Worm (Caenorhabditis elegans) whole organism, L4 larva: ENCODE measurements around the gene fipr-7.
A peak's percentile ranks its signal among the peaks of the same experiment; 100 is the strongest.

Experiments
- D1046.2 ChIP-seq: fragments of 200-800 bp; sonication (Bioruptor generic); IDR thresholded peaks from 2 replicates; pipeline ENCODE4 v1.3.6; 2022; ENCODE audit warnings: missing genetic modification characterization, missing compliant biosample characterization
- F37D6.2 ChIP-seq: sonication (generic microtip); optimal IDR thresholded peaks from 2 replicates; lab custom pipeline; 2016; ENCODE audit warnings: mild to moderate bottlenecking, missing genetic modification characterization, missing compliant biosample characterization
- F44E2.7 ChIP-seq: fragments of 200-800 bp; sonication (Bioruptor generic); IDR thresholded peaks from 2 replicates; pipeline ENCODE4 v2.1.2; 2022; ENCODE audit warnings: missing genetic modification characterization, missing compliant biosample characterization
- F49E8.2 ChIP-seq: sonication (generic microtip); optimal IDR thresholded peaks from 2 replicates; lab custom pipeline; 2016; ENCODE audit warnings: missing compliant biosample characterization, mild to moderate bottlenecking, missing genetic modification characterization, borderline replicate concordance
- R02D3.7 ChIP-seq: fragments of 150-350 bp; sonication (generic microtip); optimal IDR thresholded peaks from 3 replicates; lab custom pipeline; 2014; ENCODE audit warnings: missing biosample characterization, missing genetic modification characterization
- T20F7.1 ChIP-seq: fragments of 200-800 bp; sonication (Bioruptor generic); optimal IDR thresholded peaks from 2 replicates; lab custom pipeline; 2018; ENCODE audit warnings: mild to moderate bottlenecking, missing genetic modification characterization, missing compliant biosample characterization
- Y105C5A.15 ChIP-seq: fragments of 200-800 bp; sonication (Bioruptor generic); IDR thresholded peaks from 2 replicates; pipeline ENCODE4 v1.3.6; 2022; ENCODE audit warnings: missing genetic modification characterization, missing compliant biosample characterization
- Y48G9A.11 ChIP-seq: fragments of 200-800 bp; sonication (Bioruptor generic); IDR thresholded peaks from 2 replicates; pipeline ENCODE4 v1.3.6; 2022; ENCODE audit warnings: missing genetic modification reagents, missing genetic modification characterization, missing compliant biosample characterization
- Y75B8A.6 ChIP-seq: fragments of 200-800 bp; sonication (Bioruptor generic); IDR thresholded peaks from 2 replicates; pipeline ENCODE4 v1.3.6; 2022; ENCODE audit warnings: missing genetic modification reagents, missing genetic modification characterization, missing compliant biosample characterization
- ama-1 ChIP-seq: fragments of 150-350 bp; optimal IDR thresholded peaks from 2 replicates; lab custom pipeline; 2014; ENCODE audit warnings: inconsistent platforms, mixed read lengths
- attf-4 ChIP-seq: sonication (generic microtip); optimal IDR thresholded peaks from 3 replicates; lab custom pipeline; 2017; ENCODE audit warnings: missing biosample characterization, missing genetic modification characterization
- ceh-44 ChIP-seq: fragments of 200-800 bp; sonication (Bioruptor generic); IDR thresholded peaks from 2 replicates; pipeline ENCODE4 v1.3.6; 2022; ENCODE audit warnings: missing genetic modification reagents, missing genetic modification characterization, missing compliant biosample characterization
- ceh-62 ChIP-seq: sonication (generic microtip); optimal IDR thresholded peaks from 2 replicates; lab custom pipeline; 2017; ENCODE audit warnings: missing biosample characterization, missing genetic modification characterization
- ceh-82 ChIP-seq: sonication (generic microtip); optimal IDR thresholded peaks from 2 replicates; lab custom pipeline; 2017; ENCODE audit warnings: missing biosample characterization, missing genetic modification characterization
- ctbp-1 ChIP-seq: fragments of 200-800 bp; sonication (Bioruptor generic); IDR thresholded peaks from 2 replicates; pipeline ENCODE4 v1.3.6; 2022; ENCODE audit warnings: missing genetic modification reagents, missing genetic modification characterization, missing compliant biosample characterization
- daf-12 ChIP-seq: fragments of 150-350 bp; optimal IDR thresholded peaks from 2 replicates; lab custom pipeline; 2014; ENCODE audit warnings: missing biosample characterization, missing genetic modification reagents, missing genetic modification characterization
- daf-16 ChIP-seq, 3 experiments: sonication (generic microtip); optimal IDR thresholded peaks; 2 replicates each; lab custom pipeline; 2016 to 2017; ENCODE audit warnings: missing genetic modification characterization in 3 of 3, missing genetic modification reagents in 3 of 3, mild to moderate bottlenecking in 2 of 3, missing compliant biosample characterization in 2 of 3, missing biosample characterization in 1 of 3, moderate library complexity in 1 of 3
- daf-8 ChIP-seq: fragments of 200-800 bp; sonication (Bioruptor generic); IDR thresholded peaks from 2 replicates; pipeline ENCODE4 v1.3.6; 2022; ENCODE audit warnings: missing genetic modification characterization, missing compliant biosample characterization
- duxl-1 ChIP-seq: sonication (generic microtip); optimal IDR thresholded peaks from 2 replicates; lab custom pipeline; 2016; ENCODE audit warnings: mild to moderate bottlenecking, missing genetic modification characterization, moderate library complexity, missing compliant biosample characterization; ENCODE audit not compliant: poor library complexity
- fkh-10 ChIP-seq: fragments of 150-350 bp; optimal IDR thresholded peaks from 2 replicates; lab custom pipeline; 2014; ENCODE audit warnings: missing biosample characterization, missing genetic modification reagents, missing genetic modification characterization
- gei-8 ChIP-seq: fragments of 200-800 bp; sonication (Bioruptor generic); optimal IDR thresholded peaks from 2 replicates; lab custom pipeline; 2018; ENCODE audit warnings: mild to moderate bottlenecking, missing genetic modification characterization, missing compliant biosample characterization
- hif-1 ChIP-seq, 2 experiments: sonication (generic microtip); optimal IDR thresholded peaks; 2 replicates each; lab custom pipeline; 2016 to 2017; ENCODE audit warnings: missing compliant biosample characterization in 2 of 2, missing genetic modification characterization in 2 of 2, missing genetic modification reagents in 2 of 2, missing genotype in 2 of 2, mild to moderate bottlenecking in 1 of 2
- hlh-11 ChIP-seq: fragments of 200-800 bp; sonication (Bioruptor generic); optimal IDR thresholded peaks from 2 replicates; lab custom pipeline; 2018; ENCODE audit warnings: mild to moderate bottlenecking, missing genetic modification characterization, missing compliant biosample characterization
- hlh-30 ChIP-seq: sonication (generic microtip); optimal IDR thresholded peaks from 2 replicates; lab custom pipeline; 2017; ENCODE audit warnings: antibody characterized with exemption, mild to moderate bottlenecking, missing genetic modification characterization, missing compliant biosample characterization; ENCODE audit not compliant: insufficient read depth
- hmg-1.1 ChIP-seq: fragments of 200-800 bp; sonication (Bioruptor generic); IDR thresholded peaks from 2 replicates; pipeline ENCODE4 v1.3.6; 2022; ENCODE audit warnings: missing genetic modification reagents, missing genetic modification characterization, missing compliant biosample characterization
- lim-7 ChIP-seq: fragments of 200-800 bp; sonication (Bioruptor generic); IDR thresholded peaks from 2 replicates; pipeline ENCODE4 v1.3.6; 2022; ENCODE audit warnings: missing genetic modification characterization, missing compliant biosample characterization
- lin-1 ChIP-seq: fragments of 200-800 bp; sonication (Bioruptor generic); IDR thresholded peaks from 2 replicates; pipeline ENCODE4 v1.3.6; 2022; ENCODE audit warnings: missing genetic modification reagents, missing genetic modification characterization, missing compliant biosample characterization
- lin-15B ChIP-seq: fragments of 150-350 bp; sonication (generic microtip); optimal IDR thresholded peaks from 3 replicates; lab custom pipeline; 2014; ENCODE audit warnings: missing biosample characterization, missing genetic modification characterization
- lin-29 ChIP-seq: fragments of 200-800 bp; sonication (Bioruptor generic); IDR thresholded peaks from 2 replicates; pipeline ENCODE4 v1.3.6; 2022; ENCODE audit warnings: missing genetic modification reagents, missing genetic modification characterization, missing compliant biosample characterization
- lin-39 ChIP-seq: fragments of 150-350 bp; optimal IDR thresholded peaks from 2 replicates; lab custom pipeline; 2014; ENCODE audit warnings: missing biosample characterization, missing genetic modification reagents, missing genetic modification characterization
- madf-5 ChIP-seq, 2 experiments: fragments of 200-800 bp; sonication (Bioruptor generic); IDR thresholded peaks; 2 replicates each; pipeline ENCODE4 v1.3.6; 2022; ENCODE audit warnings: missing compliant biosample characterization in 2 of 2, missing genetic modification characterization in 2 of 2
- mep-1 ChIP-seq: fragments of 150-350 bp; sonication (generic microtip); optimal IDR thresholded peaks from 3 replicates; lab custom pipeline; 2014; ENCODE audit warnings: missing biosample characterization, missing genetic modification characterization
- mes-2 ChIP-seq: sonication (generic microtip); optimal IDR thresholded peaks from 2 replicates; lab custom pipeline; 2016; ENCODE audit warnings: missing genotype, mild to moderate bottlenecking, missing genetic modification characterization, missing compliant biosample characterization; ENCODE audit not compliant: poor library complexity, severe bottlenecking
- nhr-28 ChIP-seq: fragments of 150-350 bp; optimal IDR thresholded peaks from 2 replicates; lab custom pipeline; 2014; ENCODE audit warnings: missing biosample characterization, missing genetic modification characterization
- pha-4 ChIP-seq, 2 experiments: fragments of 150-350 bp in 1 of 2; fragments of 200-800 bp in 1 of 2; sonication (Bioruptor generic) in 1 of 2; IDR thresholded peaks in 1 of 2; optimal IDR thresholded peaks in 1 of 2; 2 replicates each; pipeline versions ENCODE4 v1.3.6 to Lab custom; 2014 to 2022; ENCODE audit warnings: missing genetic modification characterization in 2 of 2, missing genetic modification reagents in 2 of 2, missing biosample characterization in 1 of 2, missing compliant biosample characterization in 1 of 2
- pqm-1 ChIP-seq: sonication (generic microtip); optimal IDR thresholded peaks from 2 replicates; lab custom pipeline; 2017; ENCODE audit warnings: missing biosample characterization, missing genetic modification characterization
- skn-1 ChIP-seq: fragments of 150-350 bp; optimal IDR thresholded peaks from 2 replicates; lab custom pipeline; 2014; ENCODE audit warnings: missing biosample characterization, missing genetic modification characterization
- snpc-1.2 ChIP-seq: fragments of 200-800 bp; sonication (Bioruptor generic); IDR thresholded peaks from 2 replicates; pipeline ENCODE4 v1.3.6; 2022; ENCODE audit warnings: missing genetic modification reagents, missing genetic modification characterization, missing compliant biosample characterization
- spr-1 ChIP-seq: sonication (generic microtip); optimal IDR thresholded peaks from 2 replicates; lab custom pipeline; 2016; ENCODE audit warnings: mild to moderate bottlenecking, missing genetic modification characterization, missing compliant biosample characterization
- vab-7 ChIP-seq: fragments of 200-800 bp; sonication (Bioruptor generic); IDR thresholded peaks from 2 replicates; pipeline ENCODE4 v1.3.6; 2022; ENCODE audit warnings: missing genetic modification reagents, missing genetic modification characterization, missing compliant biosample characterization
- zag-1 ChIP-seq: fragments of 150-350 bp; optimal IDR thresholded peaks from 2 replicates; lab custom pipeline; 2014; ENCODE audit warnings: missing biosample characterization, missing genetic modification characterization
- zfp-2 ChIP-seq: sonication (generic microtip); optimal IDR thresholded peaks from 2 replicates; lab custom pipeline; 2016; ENCODE audit warnings: mild to moderate bottlenecking, missing genetic modification characterization, missing compliant biosample characterization
- zfp-3 ChIP-seq: fragments of 200-800 bp; sonication (Bioruptor generic); conservative IDR thresholded peaks from 2 replicates; pipeline ENCODE4 v1.3.6; 2022; ENCODE audit warnings: missing genetic modification reagents, missing genetic modification characterization, missing compliant biosample characterization
- zip-2 ChIP-seq: fragments of 150-350 bp; optimal IDR thresholded peaks from 2 replicates; lab custom pipeline; 2014; ENCODE audit warnings: missing biosample characterization, missing genetic modification characterization
- ztf-7 ChIP-seq: fragments of 150-350 bp; optimal IDR thresholded peaks from 2 replicates; lab custom pipeline; 2014; ENCODE audit warnings: missing biosample characterization, missing genetic modification characterization

fipr-7 gene

ce11 chrV:10201913-10202312 is 27.7 kb upstream of the fipr-7 start, which contains the start of gene ZK856.7 (continued):
- TF ChIP-seq R02D3.7 (no peak), fkh-10 (GFP tag; lab: Kevin White, UChicago) (no peak), hlh-11 (no peak), zfp-3 (GFP tag; lab: Robert Waterston, UW) (no peak), mep-1 (no peak), ceh-82 (tag; lab: Kevin White, UChicago) (no peak), daf-8 (GFP tag; lab: Robert Waterston, UW) (no peak), hmg-1.1 (GFP tag; lab: Robert Waterston, UW) (no peak), F37D6.2 (tag; lab: Kevin White, UChicago) (no peak), attf-4 (tag; lab: Kevin White, UChicago) (no peak), zip-2 (no peak), vab-7 (no peak), snpc-1.2 (no peak), madf-5 (GFP tag; IDR thresholded peaks at IDR 0.05; lab: Robert Waterston, UW) (no peak), Y105C5A.15 (GFP tag; lab: Robert Waterston, UW) (no peak), nhr-28 (tag; lab: Kevin White, UChicago) (peak; percentile 82), daf-12 (no peak), F49E8.2 (tag; lab: Kevin White, UChicago) (no peak)
- TF ChIP-seq, all 104 proteins: peak for 7

- TF ChIP-seq daf-16 (GFP tag; optimal IDR thresholded peaks at IDR 0.05; lab: Kevin White, UChicago), result no peak
- TF ChIP-seq daf-16 (tag; optimal IDR thresholded peaks at IDR 0.05; lab: Kevin White, UChicago), result peak; percentile 62
- TF ChIP-seq ama-1 (lab: Kevin White, UChicago), result peak; percentile 49
- TF ChIP-seq ceh-62 (tag; lab: Kevin White, UChicago), result no peak
- TF ChIP-seq, all 104 proteins: peak for 2
Observed at ce11 chrV:10202340-10202739, 27.3 kb upstream of the fipr-7 start.

- no peak for TF ChIP-seq skn-1 (tag; lab: Kevin White, UChicago)
- TF ChIP-seq hlh-30 (tag; lab: Kevin White, UChicago), result peak; percentile 39
- no peak for TF ChIP-seq zip-2
- 0 out of 2 replicates have a peak, but pooled peaks have one; percentile 42 for TF ChIP-seq lin-1 (GFP tag; lab: Robert Waterston, UW)
- TF ChIP-seq daf-16 (GFP tag; optimal IDR thresholded peaks at IDR 0.05; lab: Kevin White, UChicago), result no peak
- peak; percentile 92 for TF ChIP-seq daf-16 (tag; optimal IDR thresholded peaks at IDR 0.05; lab: Kevin White, UChicago)
- no peak for TF ChIP-seq zfp-2 (tag; lab: Kevin White, UChicago)
- no peak for TF ChIP-seq zag-1 (tag; lab: Kevin White, UChicago)
- TF ChIP-seq ceh-44 (GFP tag; lab: Robert Waterston, UW), result no peak
- TF ChIP-seq mes-2 (tag; lab: Kevin White, UChicago), result peak; percentile 29
- no peak for TF ChIP-seq Y75B8A.6 (GFP tag; lab: Robert Waterston, UW)
- no peak for TF ChIP-seq spr-1
- peak; percentile 81 for TF ChIP-seq nhr-28 (tag; lab: Kevin White, UChicago)
- no peak for TF ChIP-seq daf-12
- TF ChIP-seq gei-8 (GFP tag; lab: Kevin White, UChicago), result no peak
- no peak for TF ChIP-seq hmg-1.1 (GFP tag; lab: Robert Waterston, UW)
- no peak for TF ChIP-seq ctbp-1 (GFP tag; lab: Robert Waterston, UW)
- TF ChIP-seq lin-29 (GFP tag; lab: Robert Waterston, UW), result no peak
- TF ChIP-seq attf-4 (tag; lab: Kevin White, UChicago), result no peak
- no peak for TF ChIP-seq D1046.2
- TF ChIP-seq lin-15B (tag; lab: Kevin White, UChicago), result no peak
- TF ChIP-seq Y105C5A.15 (GFP tag; lab: Robert Waterston, UW), result no peak
- TF ChIP-seq F44E2.7 (GFP tag; lab: Robert Waterston, UW), result no peak
- peak; percentile 23 for TF ChIP-seq T20F7.1 (GFP tag; lab: Kevin White, UChicago)
- TF ChIP-seq lin-39 (tag; lab: Kevin White, UChicago), result no peak
- peak; percentile 69 for TF ChIP-seq hlh-11
- no peak for TF ChIP-seq ztf-7 (tag; lab: Kevin White, UChicago)
- no peak for TF ChIP-seq Y48G9A.11 (GFP tag; lab: Robert Waterston, UW)
- TF ChIP-seq mep-1, result peak; percentile 14
- no peak for TF ChIP-seq hif-1 (tag; optimal IDR thresholded peaks at IDR 0.05; lab: Kevin White, UChicago)
- TF ChIP-seq duxl-1, result peak; percentile 26
- TF ChIP-seq pqm-1 (tag; lab: Kevin White, UChicago), result peak; percentile 84
- no peak for TF ChIP-seq ceh-62 (tag; lab: Kevin White, UChicago)
- TF ChIP-seq pha-4 (GFP tag; IDR thresholded peaks at IDR 0.05; lab: Robert Waterston, UW), result no peak
- no peak for TF ChIP-seq pha-4 (tag; optimal IDR thresholded peaks at IDR 0.05; lab: Kevin White, UChicago)
- no peak for TF ChIP-seq lim-7
Observed at ce11 chrV:10203435-10204009, 26.1 kb upstream of the fipr-7 start, which contains the start of gene chpf-1. Gene chpf-1 (minus strand): TSS chrV:10203485.
